Worm (Caenorhabditis elegans): ENCODE measurements around the gene dss-1.

Gene dss-1

DNA sequence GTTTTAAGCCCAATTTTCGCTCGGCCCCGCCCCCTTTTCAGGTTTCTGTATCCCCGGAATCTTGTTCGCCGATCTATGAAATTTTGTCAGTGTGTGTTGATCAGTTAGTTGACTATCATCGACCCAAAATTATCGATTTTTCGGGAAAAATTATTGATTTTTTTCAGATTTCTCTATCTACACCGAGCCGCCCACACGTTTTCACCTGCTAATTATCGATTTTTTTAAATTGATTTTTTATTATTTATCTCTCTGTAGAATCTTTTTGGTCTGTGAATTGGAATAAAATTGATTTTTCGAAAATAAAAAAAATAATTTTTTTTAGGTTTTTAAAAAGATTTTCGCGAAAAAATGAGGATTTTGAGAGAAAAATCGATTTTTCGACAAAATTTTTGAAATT is 10.9 kb upstream of the dss-1 start:
- TF ChIP-seq nhr-76 (tag; optimal IDR thresholded peaks at IDR 0.05) (no peak), skn-1 (tag; optimal IDR thresholded peaks at IDR 0.05) (no peak), ceh-28 (tag; optimal IDR thresholded peaks at IDR 0.05) (peak; percentile 86), nhr-6 (tag; optimal IDR thresholded peaks at IDR 0.05) (no peak), rbr-2 (tag; optimal IDR thresholded peaks at IDR 0.05) (no peak), nhr-42 (GFP tag; IDR thresholded peaks at IDR 0.05) (no peak), ceh-82 (tag; optimal IDR thresholded peaks at IDR 0.05) (no peak)

DNA sequence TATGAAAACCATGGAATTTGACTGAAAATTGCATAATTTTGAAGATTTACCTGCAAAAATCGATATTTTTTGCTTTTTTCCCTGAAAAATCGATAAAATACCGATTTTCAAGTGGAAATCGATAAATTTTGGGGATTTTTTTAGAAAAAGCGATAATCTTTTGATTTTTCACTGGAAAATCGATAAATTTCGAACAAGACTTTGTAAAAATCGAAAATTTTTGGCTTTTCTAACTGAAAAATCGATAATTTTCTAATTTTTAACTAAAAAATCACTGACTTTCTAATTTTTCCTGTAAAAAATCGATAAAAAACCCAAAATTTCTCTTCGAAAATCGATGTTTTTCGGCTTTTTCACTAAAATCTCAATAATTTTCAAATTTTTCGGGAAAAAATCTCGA is 10.2 kb upstream of the dss-1 start:
- TF ChIP-seq ceh-28 (tag; optimal IDR thresholded peaks at IDR 0.05) (peak; percentile 52), mdl-1 (tag; optimal IDR thresholded peaks at IDR 0.05) (no peak)

DNA sequence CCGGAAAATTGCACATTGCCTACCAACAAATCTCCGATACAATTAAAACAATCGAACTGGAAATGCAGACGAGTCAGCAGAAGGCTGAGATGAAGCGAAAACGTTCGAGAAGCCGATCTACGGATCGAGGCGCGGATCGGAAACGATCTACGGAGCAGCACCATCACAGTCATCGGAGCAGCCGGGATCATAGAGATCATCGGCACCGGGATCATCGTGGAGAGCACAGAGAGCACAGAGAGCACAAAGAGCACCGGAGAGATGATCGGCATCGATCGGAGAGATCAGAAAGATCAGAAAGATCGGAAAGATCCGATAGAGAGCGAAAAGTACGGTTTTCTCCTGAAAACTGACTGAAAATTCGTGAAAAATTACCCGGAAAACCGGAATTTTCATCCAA is 9.3 kb upstream of the dss-1 start:
- TF ChIP-seq pqm-1 (tag; optimal IDR thresholded peaks at IDR 0.05), result no peak
- peak in 1 of 2 experiments; percentile 40 for TF ChIP-seq unc-62 (GFP tag; optimal IDR thresholded peaks at IDR 0.05 in 1 of 2)
- no peak for TF ChIP-seq unc-62 (tag; optimal IDR thresholded peaks at IDR 0.05)
- peak; percentile 65 for TF ChIP-seq set-16 (GFP tag; IDR thresholded peaks at IDR 0.05)

DNA sequence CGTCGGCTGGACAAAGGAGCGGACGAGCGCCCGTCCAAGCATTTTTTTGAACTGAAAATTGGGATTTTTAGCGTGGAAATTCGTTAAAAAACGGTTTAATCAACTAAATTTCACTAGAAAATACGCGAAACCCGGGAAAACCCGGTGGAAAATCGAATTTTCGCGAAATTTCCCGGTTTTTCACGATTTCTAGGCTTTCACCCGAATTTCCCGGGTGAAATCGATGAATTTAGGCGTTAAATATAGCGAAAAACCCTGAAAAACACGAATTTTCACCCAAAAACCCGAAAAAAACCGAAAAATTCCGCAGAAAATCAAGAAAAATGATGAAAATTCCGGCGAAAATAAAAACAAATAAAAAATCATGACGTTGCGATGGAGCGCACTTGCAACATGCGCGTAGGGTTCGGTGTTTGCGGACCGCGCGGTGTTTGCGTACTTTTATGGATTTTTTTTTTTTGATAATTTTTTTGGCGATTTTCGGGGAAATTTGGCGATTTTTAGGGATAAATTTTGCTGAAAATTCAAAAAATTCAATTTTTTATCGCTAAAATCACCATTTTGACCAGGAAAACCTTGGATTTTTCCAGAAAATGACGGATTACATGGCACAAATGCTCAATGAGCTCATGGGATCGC is 6.0 kb upstream of the dss-1 start, which contains the start of the genes mrpl-45 and Y119D3B.12:
mrpl-45 (minus strand) TSS at position 51 of the 639 bp plus-strand sequence.
Y119D3B.12 (plus strand) TSS at position 589 of the 639 bp plus-strand sequence.
- TF ChIP-seq pha-4 (GFP tag; IDR thresholded peaks at IDR 0.05) (peak; percentile 36; the same call in 1 of the 2 replicates), pha-4 (tag; optimal IDR thresholded peaks at IDR 0.05) (no peak), F26F4.8 (GFP tag; conservative IDR thresholded peaks at IDR 0.05) (no peak), lin-38 (GFP tag; IDR thresholded peaks at IDR 0.05) (peak; percentile 99), ZK546.5 (tag; optimal IDR thresholded peaks at IDR 0.05) (no peak), dmd-6 (GFP tag; IDR thresholded peaks at IDR 0.05) (0 out of 2 replicates have a peak, but pooled peaks have one; percentile 33), arid-1 (GFP tag; conservative IDR thresholded peaks at IDR 0.05) (peak; percentile 66), lin-1 (GFP tag; IDR thresholded peaks at IDR 0.05) (no peak), nhr-28 (tag; optimal IDR thresholded peaks at IDR 0.05) (peak; percentile 41), daf-19 (GFP tag; conservative IDR thresholded peaks at IDR 0.05) (no peak), madf-5 (GFP tag; IDR thresholded peaks at IDR 0.05) (no peak), dpl-1 (GFP tag; optimal IDR thresholded peaks at IDR 0.05) (peak; percentile 81), nhr-41 (GFP tag; IDR thresholded peaks at IDR 0.05) (no peak), daf-16 (GFP tag; optimal IDR thresholded peaks at IDR 0.05) (no peak), daf-16 (tag; optimal IDR thresholded peaks at IDR 0.05) (peak; percentile 25), lin-15B (tag; optimal IDR thresholded peaks at IDR 0.05) (peak; percentile 36), mep-1 (tag; optimal IDR thresholded peaks at IDR 0.05) (peak; percentile 72), php-3 (GFP tag; IDR thresholded peaks at IDR 0.05) (0 out of 2 replicates have a peak, but pooled peaks have one; percentile 38), mes-2 (tag; optimal IDR thresholded peaks at IDR 0.05; ENCODE audit: poor library complexity, severe bottlenecking) (peak; percentile 88), spr-1 (tag; optimal IDR thresholded peaks at IDR 0.05) (peak; percentile 9), unc-62 (GFP tag; optimal IDR thresholded peaks at IDR 0.05 in 1 of 2) (peak in 1 of 2 experiments; percentile 86), unc-62 (tag; optimal IDR thresholded peaks at IDR 0.05) (no peak), aly-2 (tag; optimal IDR thresholded peaks at IDR 0.05) (no peak), ctbp-1 (GFP tag; IDR thresholded peaks at IDR 0.05) (peak; percentile 29; the same call in 1 of the 2 replicates), fkh-10 (GFP tag; optimal IDR thresholded peaks at IDR 0.05) (peak; percentile 18), nhr-237 (tag; optimal IDR thresholded peaks at IDR 0.05) (no peak), F44E2.7 (GFP tag; IDR thresholded peaks at IDR 0.05) (no peak), hif-1 (tag; optimal IDR thresholded peaks at IDR 0.05) (peak in 1 of 2 experiments; percentile 55), zip-11 (GFP tag; IDR thresholded peaks at IDR 0.05) (no peak), nhr-6 (tag; optimal IDR thresholded peaks at IDR 0.05) (peak; percentile 70), saeg-2 (GFP tag; IDR thresholded peaks at IDR 0.05) (no peak), lir-3 (tag; optimal IDR thresholded peaks at IDR 0.05) (no peak), jun-1 (tag; optimal IDR thresholded peaks at IDR 0.05) (peak; percentile 16), ama-1 (optimal IDR thresholded peaks at IDR 0.05) (peak; percentile 2), T20F7.1 (GFP tag; optimal IDR thresholded peaks at IDR 0.05) (no peak), cey-2 (tag; optimal IDR thresholded peaks at IDR 0.05; ENCODE audit: borderline replicate concordance, insufficient read depth) (no peak), nhr-77 (tag; optimal IDR thresholded peaks at IDR 0.05) (peak; percentile 66)
